Worm (Caenorhabditis elegans) whole organism, L4 larva: Measurements from ENCODE around the gene rfp-1.

Experiments
- D1046.2 ChIP-seq: fragments of 200-800 bp; sonication (Bioruptor generic); IDR thresholded peaks from 2 replicates; pipeline ENCODE4 v1.3.6; 2022; ENCODE audit warnings: missing genetic modification characterization, missing compliant biosample characterization
- F10B5.3 ChIP-seq: sonication (generic microtip); optimal IDR thresholded peaks from 2 replicates; lab custom pipeline; 2016; ENCODE audit warnings: mild to moderate bottlenecking, missing genetic modification characterization, missing compliant biosample characterization
- T20F7.1 ChIP-seq: fragments of 200-800 bp; sonication (Bioruptor generic); optimal IDR thresholded peaks from 2 replicates; lab custom pipeline; 2018; ENCODE audit warnings: mild to moderate bottlenecking, missing genetic modification characterization, missing compliant biosample characterization
- T26A8.4 ChIP-seq: fragments of 200-800 bp; sonication (Bioruptor generic); IDR thresholded peaks from 2 replicates; pipeline ENCODE4 v1.3.6; 2022; ENCODE audit warnings: missing genetic modification characterization, missing compliant biosample characterization
- Y105C5A.15 ChIP-seq: fragments of 200-800 bp; sonication (Bioruptor generic); IDR thresholded peaks from 2 replicates; pipeline ENCODE4 v1.3.6; 2022; ENCODE audit warnings: missing genetic modification characterization, missing compliant biosample characterization
- Y5F2A.4 ChIP-seq: fragments of 200-800 bp; sonication (Bioruptor generic); optimal IDR thresholded peaks from 2 replicates; lab custom pipeline; 2018; ENCODE audit warnings: mild to moderate bottlenecking, missing genetic modification characterization, missing compliant biosample characterization
- ZK337.2 ChIP-seq: fragments of 200-800 bp; sonication (Bioruptor generic); IDR thresholded peaks from 2 replicates; pipeline ENCODE4 v1.3.6; 2022; ENCODE audit warnings: missing genetic modification reagents, missing genetic modification characterization, missing compliant biosample characterization
- ZK546.5 ChIP-seq, 2 experiments: sonication (generic microtip); optimal IDR thresholded peaks; 2 replicates each; lab custom pipeline; 2017; ENCODE audit warnings: missing biosample characterization in 2 of 2, missing genetic modification characterization in 2 of 2
- ama-1 ChIP-seq: fragments of 150-350 bp; optimal IDR thresholded peaks from 2 replicates; lab custom pipeline; 2014; ENCODE audit warnings: inconsistent platforms, mixed read lengths
- arid-1 ChIP-seq: fragments of 200-800 bp; sonication (Bioruptor generic); conservative IDR thresholded peaks from 2 replicates; pipeline ENCODE4 v1.3.6; 2022; ENCODE audit warnings: missing genetic modification reagents, missing genetic modification characterization, missing compliant biosample characterization
- ceh-20 ChIP-seq: fragments of 200-800 bp; sonication (Bioruptor generic); IDR thresholded peaks from 2 replicates; pipeline ENCODE4 v1.3.6; 2022; ENCODE audit warnings: missing genetic modification reagents, missing genetic modification characterization, missing compliant biosample characterization
- ceh-28 ChIP-seq: fragments of 150-350 bp; optimal IDR thresholded peaks from 2 replicates; lab custom pipeline; 2014; ENCODE audit warnings: missing biosample characterization, missing genetic modification reagents, missing genetic modification characterization
- ceh-32 ChIP-seq: sonication (generic microtip); optimal IDR thresholded peaks from 2 replicates; lab custom pipeline; 2016; ENCODE audit warnings: mild to moderate bottlenecking, missing genetic modification characterization, missing compliant biosample characterization; ENCODE audit not compliant: poor library complexity
- ceh-62 ChIP-seq: sonication (generic microtip); optimal IDR thresholded peaks from 2 replicates; lab custom pipeline; 2017; ENCODE audit warnings: missing biosample characterization, missing genetic modification characterization
- cey-2 ChIP-seq: sonication (generic microtip); optimal IDR thresholded peaks from 3 replicates; lab custom pipeline; 2017; ENCODE audit warnings: missing genetic modification characterization, mild to moderate bottlenecking, missing compliant biosample characterization, antibody characterized with exemption, borderline replicate concordance; ENCODE audit not compliant: insufficient read depth
- daf-19 ChIP-seq: fragments of 200-800 bp; sonication (Bioruptor generic); conservative IDR thresholded peaks from 2 replicates; pipeline ENCODE4 v1.3.6; 2022; ENCODE audit warnings: missing genetic modification characterization, missing compliant biosample characterization
- dmd-8 ChIP-seq: fragments of 200-800 bp; sonication (Bioruptor generic); IDR thresholded peaks from 2 replicates; pipeline ENCODE4 v1.3.6; 2022; ENCODE audit warnings: missing genetic modification characterization, missing compliant biosample characterization
- dpl-1 ChIP-seq: fragments of 150-350 bp; optimal IDR thresholded peaks from 2 replicates; lab custom pipeline; 2014; ENCODE audit warnings: missing biosample characterization, missing genetic modification reagents, missing genetic modification characterization
- duxl-1 ChIP-seq: sonication (generic microtip); optimal IDR thresholded peaks from 2 replicates; lab custom pipeline; 2016; ENCODE audit warnings: mild to moderate bottlenecking, missing genetic modification characterization, moderate library complexity, missing compliant biosample characterization; ENCODE audit not compliant: poor library complexity
- dve-1 ChIP-seq: sonication (generic microtip); optimal IDR thresholded peaks from 2 replicates; lab custom pipeline; 2017; ENCODE audit warnings: antibody characterized with exemption, mild to moderate bottlenecking, missing genetic modification characterization, missing compliant biosample characterization; ENCODE audit not compliant: insufficient read depth
- fkh-10 ChIP-seq: fragments of 150-350 bp; optimal IDR thresholded peaks from 2 replicates; lab custom pipeline; 2014; ENCODE audit warnings: missing biosample characterization, missing genetic modification reagents, missing genetic modification characterization
- fos-1 ChIP-seq: fragments of 150-350 bp; optimal IDR thresholded peaks from 2 replicates; lab custom pipeline; 2014; ENCODE audit warnings: missing biosample characterization, missing genetic modification characterization
- gei-8 ChIP-seq: fragments of 200-800 bp; sonication (Bioruptor generic); optimal IDR thresholded peaks from 2 replicates; lab custom pipeline; 2018; ENCODE audit warnings: mild to moderate bottlenecking, missing genetic modification characterization, missing compliant biosample characterization
- hif-1 ChIP-seq, 2 experiments: sonication (generic microtip); optimal IDR thresholded peaks; 2 replicates each; lab custom pipeline; 2016 to 2017; ENCODE audit warnings: missing compliant biosample characterization in 2 of 2, missing genetic modification characterization in 2 of 2, missing genetic modification reagents in 2 of 2, missing genotype in 2 of 2, mild to moderate bottlenecking in 1 of 2
- jun-1 ChIP-seq: fragments of 150-350 bp; optimal IDR thresholded peaks from 2 replicates; lab custom pipeline; 2014; ENCODE audit warnings: missing biosample characterization, missing genetic modification reagents, missing genetic modification characterization
- lim-7 ChIP-seq: fragments of 200-800 bp; sonication (Bioruptor generic); IDR thresholded peaks from 2 replicates; pipeline ENCODE4 v1.3.6; 2022; ENCODE audit warnings: missing genetic modification characterization, missing compliant biosample characterization
- lin-29 ChIP-seq: fragments of 200-800 bp; sonication (Bioruptor generic); IDR thresholded peaks from 2 replicates; pipeline ENCODE4 v1.3.6; 2022; ENCODE audit warnings: missing genetic modification reagents, missing genetic modification characterization, missing compliant biosample characterization
- lin-38 ChIP-seq: fragments of 200-800 bp; sonication (Bioruptor generic); IDR thresholded peaks from 2 replicates; pipeline ENCODE4 v1.3.6; 2022; ENCODE audit warnings: missing genetic modification reagents, missing genetic modification characterization, missing compliant biosample characterization
- lin-39 ChIP-seq: fragments of 150-350 bp; optimal IDR thresholded peaks from 2 replicates; lab custom pipeline; 2014; ENCODE audit warnings: missing biosample characterization, missing genetic modification reagents, missing genetic modification characterization
- lir-3 ChIP-seq: sonication (generic microtip); optimal IDR thresholded peaks from 2 replicates; lab custom pipeline; 2016; ENCODE audit warnings: mild to moderate bottlenecking, missing genetic modification characterization, missing compliant biosample characterization
- lsy-2 ChIP-seq, 2 experiments: fragments of 150-350 bp in 1 of 2; sonication (generic microtip) in 1 of 2; optimal IDR thresholded peaks; 2 replicates each; lab custom pipeline; 2014 to 2017; ENCODE audit warnings: missing biosample characterization in 2 of 2, missing genetic modification characterization in 2 of 2
- madf-9 ChIP-seq: fragments of 200-800 bp; sonication (Bioruptor generic); conservative IDR thresholded peaks from 2 replicates; pipeline ENCODE4 v1.3.6; 2022; ENCODE audit warnings: missing genetic modification reagents, missing genetic modification characterization, missing compliant biosample characterization
- mdt-29 ChIP-seq: fragments of 200-800 bp; sonication (Bioruptor generic); IDR thresholded peaks from 2 replicates; pipeline ENCODE4 v1.3.6; 2022; ENCODE audit warnings: missing genetic modification reagents, missing genetic modification characterization, missing compliant biosample characterization
- mes-2 ChIP-seq: sonication (generic microtip); optimal IDR thresholded peaks from 2 replicates; lab custom pipeline; 2016; ENCODE audit warnings: missing genotype, mild to moderate bottlenecking, missing genetic modification characterization, missing compliant biosample characterization; ENCODE audit not compliant: poor library complexity, severe bottlenecking
- mxl-3 ChIP-seq: fragments of 200-800 bp; sonication (Bioruptor generic); optimal IDR thresholded peaks from 2 replicates; lab custom pipeline; 2018; ENCODE audit warnings: mild to moderate bottlenecking, missing genetic modification characterization, missing compliant biosample characterization
- nhr-11 ChIP-seq: fragments of 150-350 bp; optimal IDR thresholded peaks from 2 replicates; lab custom pipeline; 2014; ENCODE audit warnings: missing biosample characterization, missing genetic modification characterization
- nhr-111 ChIP-seq: fragments of 200-800 bp; sonication (Bioruptor generic); optimal IDR thresholded peaks from 2 replicates; lab custom pipeline; 2018; ENCODE audit warnings: mild to moderate bottlenecking, missing genetic modification characterization, missing compliant biosample characterization
- nhr-25 ChIP-seq: sonication (generic microtip); optimal IDR thresholded peaks from 2 replicates; lab custom pipeline; 2017; ENCODE audit warnings: missing genetic modification characterization, mild to moderate bottlenecking, missing compliant biosample characterization, antibody characterized with exemption, moderate library complexity, borderline replicate concordance; ENCODE audit not compliant: insufficient read depth
- nhr-28 ChIP-seq: fragments of 150-350 bp; optimal IDR thresholded peaks from 2 replicates; lab custom pipeline; 2014; ENCODE audit warnings: missing biosample characterization, missing genetic modification characterization
- nhr-42 ChIP-seq: fragments of 200-800 bp; sonication (Bioruptor generic); IDR thresholded peaks from 2 replicates; pipeline ENCODE4 v1.3.6; 2022; ENCODE audit warnings: missing genetic modification characterization, missing compliant biosample characterization
- nhr-48 ChIP-seq: sonication (generic microtip); optimal IDR thresholded peaks from 2 replicates; lab custom pipeline; 2016; ENCODE audit warnings: mild to moderate bottlenecking, missing genetic modification characterization, missing compliant biosample characterization
- nhr-6 ChIP-seq: fragments of 150-350 bp; optimal IDR thresholded peaks from 2 replicates; lab custom pipeline; 2014; ENCODE audit warnings: missing biosample characterization, missing genetic modification characterization
- nhr-77 ChIP-seq: fragments of 150-350 bp; optimal IDR thresholded peaks from 2 replicates; lab custom pipeline; 2014; ENCODE audit warnings: missing biosample characterization, missing genetic modification characterization
- php-3 ChIP-seq: fragments of 200-800 bp; sonication (Bioruptor generic); IDR thresholded peaks from 2 replicates; pipeline ENCODE4 v1.3.6; 2022; ENCODE audit warnings: missing genetic modification reagents, missing genetic modification characterization, missing compliant biosample characterization
- sdz-12 ChIP-seq: fragments of 200-800 bp; sonication (Bioruptor generic); optimal IDR thresholded peaks from 2 replicates; lab custom pipeline; 2018; ENCODE audit warnings: mild to moderate bottlenecking, missing genetic modification characterization, missing compliant biosample characterization
- skn-1 ChIP-seq: fragments of 150-350 bp; optimal IDR thresholded peaks from 2 replicates; lab custom pipeline; 2014; ENCODE audit warnings: missing biosample characterization, missing genetic modification characterization
- snpc-1.2 ChIP-seq: fragments of 200-800 bp; sonication (Bioruptor generic); IDR thresholded peaks from 2 replicates; pipeline ENCODE4 v1.3.6; 2022; ENCODE audit warnings: missing genetic modification reagents, missing genetic modification characterization, missing compliant biosample characterization
- zag-1 ChIP-seq: fragments of 150-350 bp; optimal IDR thresholded peaks from 2 replicates; lab custom pipeline; 2014; ENCODE audit warnings: missing biosample characterization, missing genetic modification characterization
- zfp-3 ChIP-seq: fragments of 200-800 bp; sonication (Bioruptor generic); conservative IDR thresholded peaks from 2 replicates; pipeline ENCODE4 v1.3.6; 2022; ENCODE audit warnings: missing genetic modification reagents, missing genetic modification characterization, missing compliant biosample characterization
- ztf-11 ChIP-seq: fragments of 150-350 bp; optimal IDR thresholded peaks from 2 replicates; lab custom pipeline; 2014; ENCODE audit warnings: missing biosample characterization, missing genetic modification characterization
- ztf-7 ChIP-seq: fragments of 150-350 bp; optimal IDR thresholded peaks from 2 replicates; lab custom pipeline; 2014; ENCODE audit warnings: missing biosample characterization, missing genetic modification characterization

Gene rfp-1

DNA sequence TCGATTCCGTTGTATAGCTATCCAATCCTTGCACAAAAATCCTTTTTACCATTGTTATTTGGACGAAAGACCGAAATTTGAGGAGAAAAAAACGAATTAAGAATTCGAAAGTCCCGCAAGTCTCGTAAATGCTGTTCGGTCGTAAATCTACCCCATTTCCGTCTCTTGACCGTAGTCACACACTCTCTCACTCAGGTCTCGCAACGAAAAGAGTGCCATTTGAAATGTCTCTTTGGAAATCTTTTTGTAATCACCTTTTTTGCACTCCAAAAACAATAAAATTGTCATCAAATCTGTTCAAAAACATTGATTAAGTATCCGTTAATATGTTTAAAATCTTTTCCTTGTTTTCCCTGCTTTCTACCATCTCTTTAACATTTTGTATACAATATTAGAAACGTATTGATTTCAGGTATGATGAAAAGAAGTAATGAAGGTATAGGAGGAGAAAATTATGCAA lies at the start of gene rfp-1, which contains the start of gene R05D3.8 (continued):
- TF ChIP-seq nhr-25 (tag; lab: Kevin White, UChicago) (peak; percentile 76), lin-29 (GFP tag; lab: Robert Waterston, UW) (no peak), mxl-3 (GFP tag; lab: Kevin White, UChicago) (peak; percentile 25), ceh-20 (GFP tag; lab: Robert Waterston, UW) (no peak; the same call in 1 of the 2 replicates), nhr-11 (tag; lab: Kevin White, UChicago) (peak; percentile 89), lin-39 (tag; lab: Kevin White, UChicago) (no peak), madf-9 (no peak), lir-3 (no peak), php-3 (GFP tag; lab: Robert Waterston, UW) (no peak), ztf-7 (tag; lab: Kevin White, UChicago) (no peak), snpc-1.2 (GFP tag; lab: Robert Waterston, UW) (no peak), nhr-42 (GFP tag; lab: Robert Waterston, UW) (no peak), ceh-28 (tag; lab: Kevin White, UChicago) (no peak), F10B5.3 (tag; lab: Kevin White, UChicago) (no peak), dve-1 (peak; percentile 90), nhr-6 (tag; lab: Kevin White, UChicago) (peak; percentile 88), T26A8.4 (GFP tag; lab: Robert Waterston, UW) (peak; percentile 45; the same call in 1 of the 2 replicates), fkh-10 (GFP tag; lab: Kevin White, UChicago) (peak; percentile 36), sdz-12 (GFP tag; lab: Kevin White, UChicago) (no peak), ztf-11 (tag; lab: Kevin White, UChicago) (no peak), nhr-28 (tag; lab: Kevin White, UChicago) (peak; percentile 85), skn-1 (tag; lab: Kevin White, UChicago) (no peak), Y105C5A.15 (no peak), dmd-8 (GFP tag; lab: Robert Waterston, UW) (no peak), ama-1 (lab: Kevin White, UChicago) (no peak), D1046.2 (no peak), ceh-62 (tag; lab: Kevin White, UChicago) (no peak), nhr-77 (tag; lab: Kevin White, UChicago) (peak; percentile 91), nhr-111 (GFP tag; lab: Kevin White, UChicago) (no peak), mdt-29 (GFP tag; lab: Robert Waterston, UW) (no peak), ceh-32 (tag; lab: Kevin White, UChicago) (no peak), daf-19 (GFP tag; lab: Robert Waterston, UW) (no peak), T20F7.1 (GFP tag; lab: Kevin White, UChicago) (peak; percentile 73), dpl-1 (peak; percentile 87), cey-2 (no peak), lsy-2 (tag; optimal IDR thresholded peaks at IDR 0.05; lab: Kevin White, UChicago) (peak; percentile 97 to 99), duxl-1 (tag; lab: Kevin White, UChicago) (peak; percentile 6), zfp-3 (GFP tag; lab: Robert Waterston, UW) (no peak), ZK546.5 (tag; optimal IDR thresholded peaks at IDR 0.05; lab: Kevin White, UChicago) (peak in 1 of 2 experiments; percentile 19), nhr-48 (no peak), fos-1 (tag; lab: Kevin White, UChicago) (no peak), hif-1 (tag; optimal IDR thresholded peaks at IDR 0.05; lab: Kevin White, UChicago) (peak in 1 of 2 experiments; percentile 54), gei-8 (GFP tag; lab: Kevin White, UChicago) (no peak), arid-1 (GFP tag; lab: Robert Waterston, UW) (peak; percentile 67; the same call in 1 of the 2 replicates), ZK337.2 (GFP tag; lab: Robert Waterston, UW) (no peak), lin-38 (GFP tag; lab: Robert Waterston, UW) (peak; percentile 65), Y5F2A.4 (GFP tag; lab: Kevin White, UChicago) (no peak), jun-1 (tag; lab: Kevin White, UChicago) (no peak), zag-1 (tag; lab: Kevin White, UChicago) (no peak), mes-2 (peak; percentile 89), lim-7 (GFP tag; lab: Robert Waterston, UW) (no peak)
